Worm (Caenorhabditis elegans): Measurements from ENCODE around the gene scvp-1.

- TF ChIP-seq ama-1 (optimal IDR thresholded peaks at IDR 0.05) (no peak), tbx-37 (GFP tag; conservative IDR thresholded peaks at IDR 0.05) (no peak), hmg-4 (GFP tag; optimal IDR thresholded peaks at IDR 0.05) (no peak)
Measured at ce11 chrV:10909071-10909470, 22.0 kb downstream of the scvp-1 start, which contains the start of gene zzz-1.

Data from whole organism, early embryonic.